5 worm cellular contexts compared by ENCODE assay signal in genomic region chrIV:8629609-8630052, ce11.
A peak's percentile ranks its signal among the peaks of the same experiment; 100 is the strongest.
TF ChIP-seq lines count a peak whose summit lies in the region.

No protein-coding gene starts in this region.

TF ChIP-seq in whole organism, L1 larva, 84 proteins besides CTCF, POLR2A, EP300 and RAD21 (continues in another document):
- TF ChIP-seq sptf-1 (tag; optimal IDR thresholded peaks at IDR 0.05; lab: Kevin White, UChicago) (no peak), unc-130 (tag; optimal IDR thresholded peaks at IDR 0.05; lab: Kevin White, UChicago) (no peak), ces-1 (GFP tag; optimal IDR thresholded peaks at IDR 0.05; lab: Kevin White, UChicago) (no peak), ceh-63 (GFP tag; optimal IDR thresholded peaks at IDR 0.05; lab: Kevin White, UChicago) (no peak), unc-30 (tag; optimal IDR thresholded peaks at IDR 0.05; lab: Kevin White, UChicago) (no peak), lin-15B (tag; optimal IDR thresholded peaks at IDR 0.05; lab: Kevin White, UChicago) (no peak), pqm-1 (tag; optimal IDR thresholded peaks at IDR 0.05; lab: Kevin White, UChicago) (no peak), hlh-4 (tag; optimal IDR thresholded peaks at IDR 0.05; lab: Kevin White, UChicago) (no peak), C04F5.9 (tag; optimal IDR thresholded peaks at IDR 0.05; lab: Kevin White, UChicago) (no peak), fkh-4 (tag; optimal IDR thresholded peaks at IDR 0.05; lab: Kevin White, UChicago; ENCODE audit: borderline replicate concordance) (no peak), efl-3 (GFP tag; optimal IDR thresholded peaks at IDR 0.05; lab: Kevin White, UChicago) (no peak), tbx-2 (tag; optimal IDR thresholded peaks at IDR 0.05; lab: Kevin White, UChicago) (peak; percentile 74), ets-5 (GFP tag; IDR thresholded peaks at IDR 0.05; lab: Robert Waterston, UW) (no peak), tlp-1 (tag; optimal IDR thresholded peaks at IDR 0.05; lab: Kevin White, UChicago) (no peak), nhr-85 (tag; lab: Kevin White, UChicago) (no peak), lir-3 (tag; optimal IDR thresholded peaks at IDR 0.05; lab: Kevin White, UChicago; ENCODE audit: poor library complexity) (no peak), nhr-71 (tag; optimal IDR thresholded peaks at IDR 0.05; lab: Kevin White, UChicago) (peak; percentile 74), egl-13 (tag; optimal IDR thresholded peaks at IDR 0.05; lab: Kevin White, UChicago) (no peak), dsc-1 (tag; optimal IDR thresholded peaks at IDR 0.05; lab: Kevin White, UChicago) (peak; percentile 57)

TF ChIP-seq in whole organism, L3 larva, 47 proteins besides CTCF, POLR2A, EP300 and RAD21 (continues in another document):
- no peak for TF ChIP-seq pha-4 (tag; optimal IDR thresholded peaks at IDR 0.05; lab: Kevin White, UChicago)
- TF ChIP-seq elt-2 (tag; optimal IDR thresholded peaks at IDR 0.05; lab: Kevin White, UChicago): no peak
- no peak for TF ChIP-seq sea-2 (GFP tag; optimal IDR thresholded peaks at IDR 0.05; lab: Kevin White, UChicago)
- no peak for TF ChIP-seq jun-1 (tag; optimal IDR thresholded peaks at IDR 0.05; lab: Kevin White, UChicago)
- TF ChIP-seq ceh-16 (tag; optimal IDR thresholded peaks at IDR 0.05; lab: Kevin White, UChicago): no peak
- TF ChIP-seq lin-15B (tag; optimal IDR thresholded peaks at IDR 0.05; lab: Kevin White, UChicago): peak; percentile 25
- no peak for TF ChIP-seq skn-1 (tag; optimal IDR thresholded peaks at IDR 0.05; lab: Kevin White, UChicago)
- TF ChIP-seq nhr-67 (tag; optimal IDR thresholded peaks at IDR 0.05; lab: Kevin White, UChicago): no peak
- no peak for TF ChIP-seq ceh-9 (tag; optimal IDR thresholded peaks at IDR 0.05; lab: Kevin White, UChicago)
- no peak for TF ChIP-seq ztf-4 (tag; optimal IDR thresholded peaks at IDR 0.05; lab: Kevin White, UChicago)
- no peak for TF ChIP-seq nhr-23 (tag; optimal IDR thresholded peaks at IDR 0.05; lab: Kevin White, UChicago)
- TF ChIP-seq unc-62 (GFP tag; optimal IDR thresholded peaks at IDR 0.05; lab: Kevin White, UChicago): no peak
- TF ChIP-seq nhr-77 (tag; optimal IDR thresholded peaks at IDR 0.05; lab: Kevin White, UChicago): no peak
- TF ChIP-seq nhr-12 (tag; optimal IDR thresholded peaks at IDR 0.05; lab: Kevin White, UChicago): no peak
- no peak for TF ChIP-seq zag-1 (tag; optimal IDR thresholded peaks at IDR 0.05; lab: Kevin White, UChicago)
- TF ChIP-seq lin-39 (tag; optimal IDR thresholded peaks at IDR 0.05; lab: Kevin White, UChicago): peak; percentile 54
- TF ChIP-seq egl-5 (tag; optimal IDR thresholded peaks at IDR 0.05; lab: Kevin White, UChicago): no peak
- no peak for TF ChIP-seq ceh-82 (tag; optimal IDR thresholded peaks at IDR 0.05; lab: Kevin White, UChicago)
- no peak for TF ChIP-seq mml-1 (tag; optimal IDR thresholded peaks at IDR 0.05; lab: Kevin White, UChicago)
- no peak for TF ChIP-seq fos-1 (tag; optimal IDR thresholded peaks at IDR 0.05; lab: Kevin White, UChicago)
- TF ChIP-seq ztf-11 (tag; optimal IDR thresholded peaks at IDR 0.05; lab: Kevin White, UChicago): no peak

TF ChIP-seq in whole organism, early embryonic, 17 proteins besides CTCF, POLR2A, EP300 and RAD21:
- TF ChIP-seq hmg-4 (GFP tag; optimal IDR thresholded peaks at IDR 0.05; lab: Kevin White, UChicago) (no peak), tbx-11 (GFP tag; IDR thresholded peaks at IDR 0.05; lab: Robert Waterston, UW) (0 out of 2 replicates have a peak, but pooled peaks have one; percentile 43)

TF ChIP-seq in whole organism, midembryonic, 9 proteins besides CTCF, POLR2A, EP300 and RAD21:
- no peak for TF ChIP-seq T22C8.4 (GFP tag; IDR thresholded peaks at IDR 0.05; lab: Robert Waterston, UW)
- TF ChIP-seq ztf-23 (GFP tag; IDR thresholded peaks at IDR 0.05; lab: Robert Waterston, UW): 0 out of 2 replicates have a peak, but pooled peaks have one; percentile 43
- 0 out of 2 replicates have a peak, but pooled peaks have one; percentile 5 for TF ChIP-seq flt-1 (GFP tag; IDR thresholded peaks at IDR 0.05; lab: Robert Waterston, UW)
- no peak for TF ChIP-seq med-1 (GFP tag; optimal IDR thresholded peaks at IDR 0.05; lab: Kevin White, UChicago; ENCODE audit: insufficient read depth)

TF ChIP-seq in whole organism, young adult, 124 proteins besides CTCF, POLR2A, EP300 and RAD21:
- TF ChIP-seq ceh-91 (GFP tag; IDR thresholded peaks at IDR 0.05; lab: Robert Waterston, UW): no peak
- no peak for TF ChIP-seq T26A5.8 (tag; optimal IDR thresholded peaks at IDR 0.05; lab: Kevin White, UChicago)
- TF ChIP-seq B0035.1 (tag; optimal IDR thresholded peaks at IDR 0.05; lab: Kevin White, UChicago): no peak
- TF ChIP-seq F22D6.2 (tag; optimal IDR thresholded peaks at IDR 0.05; lab: Kevin White, UChicago): no peak
- TF ChIP-seq ekl-4 (GFP tag; IDR thresholded peaks at IDR 0.05; lab: Robert Waterston, UW): no peak
- no peak for TF ChIP-seq cebp-2 (GFP tag; IDR thresholded peaks at IDR 0.05; lab: Robert Waterston, UW)
- no peak for TF ChIP-seq ceh-100 (GFP tag; IDR thresholded peaks at IDR 0.05; lab: Robert Waterston, UW)
- TF ChIP-seq cebp-1 (GFP tag; IDR thresholded peaks at IDR 0.05; lab: Robert Waterston, UW): no peak
- peak; percentile 25 for TF ChIP-seq cebp-1 (tag; optimal IDR thresholded peaks at IDR 0.05; lab: Kevin White, UChicago)
- TF ChIP-seq F37B4.10 (GFP tag; IDR thresholded peaks at IDR 0.05; lab: Robert Waterston, UW): no peak
- no peak for TF ChIP-seq gei-17 (GFP tag; optimal IDR thresholded peaks at IDR 0.05; lab: Kevin White, UChicago)
- no peak for TF ChIP-seq B0019.2 (GFP tag; conservative IDR thresholded peaks at IDR 0.05; lab: Robert Waterston, UW)
- TF ChIP-seq D2030.7 (GFP tag; IDR thresholded peaks at IDR 0.05; lab: Robert Waterston, UW): no peak
- peak; percentile 23 for TF ChIP-seq attf-5 (GFP tag; optimal IDR thresholded peaks at IDR 0.05; lab: Kevin White, UChicago)
- 0 out of 2 replicates have a peak, but pooled peaks have one; percentile 21 for TF ChIP-seq mcd-1 (GFP tag; IDR thresholded peaks at IDR 0.05; lab: Robert Waterston, UW)
- TF ChIP-seq F33H1.4 (GFP tag; IDR thresholded peaks at IDR 0.05; lab: Robert Waterston, UW): no peak
- peak; percentile 81 for TF ChIP-seq zfh-2 (GFP tag; conservative IDR thresholded peaks at IDR 0.05; lab: Robert Waterston, UW)
- no peak for TF ChIP-seq lin-26 (GFP tag; IDR thresholded peaks at IDR 0.05; lab: Robert Waterston, UW)
- TF ChIP-seq ztf-28 (GFP tag; IDR thresholded peaks at IDR 0.05; lab: Robert Waterston, UW): no peak
- no peak for TF ChIP-seq lin-40 (tag; optimal IDR thresholded peaks at IDR 0.05; lab: Kevin White, UChicago)
- peak; percentile 77 for TF ChIP-seq K12H6.12 (tag; optimal IDR thresholded peaks at IDR 0.05; lab: Kevin White, UChicago)
- peak; percentile 4 for TF ChIP-seq somi-1 (GFP tag; optimal IDR thresholded peaks at IDR 0.05; lab: Kevin White, UChicago)
- TF ChIP-seq C17E4.6 (GFP tag; IDR thresholded peaks at IDR 0.05; lab: Robert Waterston, UW): no peak
- no peak for TF ChIP-seq sptf-2 (GFP tag; optimal IDR thresholded peaks at IDR 0.05; lab: Kevin White, UChicago)
- TF ChIP-seq lin-35 (GFP tag; optimal IDR thresholded peaks at IDR 0.05; lab: Kevin White, UChicago): peak in 1 of 3 experiments; percentile 73
- TF ChIP-seq hmg-1.2 (GFP tag; IDR thresholded peaks at IDR 0.05; lab: Robert Waterston, UW): peak; percentile 58; the same call in 1 of the 2 replicates
- peak; percentile 53 for TF ChIP-seq chd-7 (tag; optimal IDR thresholded peaks at IDR 0.05; lab: Kevin White, UChicago)
- no peak for TF ChIP-seq F49E8.2 (tag; optimal IDR thresholded peaks at IDR 0.05; lab: Kevin White, UChicago; ENCODE audit: insufficient read depth)
- no peak for TF ChIP-seq lsl-1 (GFP tag; optimal IDR thresholded peaks at IDR 0.05; lab: Kevin White, UChicago)
- TF ChIP-seq zim-3 (tag; optimal IDR thresholded peaks at IDR 0.05; lab: Kevin White, UChicago): no peak
- TF ChIP-seq snpc-3.4 (tag; optimal IDR thresholded peaks at IDR 0.05; lab: Kevin White, UChicago): no peak

Comparison
In these comparisons a context has a peak if more than half of its experiments do, and no peak if none do; other contexts are left out.
1. Of the 8 proteins assayed by ChIP-seq in both whole organism, young adult and whole organism, L1 larva: peak only in whole organism, young adult: none; only in whole organism, L1 larva: efl-1 and snpc-4; in both: none; in neither: 4; mixed calls (peak in some experiments, not most) for 2.